Fruit fly (Drosophila melanogaster) whole organism, pupa: ENCODE data around the gene Obp19d.

Source experiments
- CG10348 ChIP-seq: fragments of 200-800 bp; sonication (Bioruptor generic); IDR thresholded peaks from 2 replicates; pipeline ENCODE4 v1.3.6; 2022; ENCODE audit warnings: missing biosample characterization, missing genetic modification characterization
- CG12605 ChIP-seq: fragments of 200-800 bp; sonication (Bioruptor generic); IDR thresholded peaks from 2 replicates; pipeline ENCODE4 v1.3.6; 2022; ENCODE audit warnings: missing biosample characterization, missing genetic modification characterization
- CG13204 ChIP-seq: fragments of 200-800 bp; sonication (Bioruptor generic); optimal IDR thresholded peaks from 2 replicates; lab custom pipeline; 2018; ENCODE audit warnings: missing biosample characterization, mild to moderate bottlenecking, missing genetic modification characterization, moderate library complexity
- CG14655 ChIP-seq: fragments of 200-800 bp; sonication (Bioruptor generic); optimal IDR thresholded peaks from 3 replicates; lab custom pipeline; 2017; ENCODE audit warnings: mild to moderate bottlenecking, missing biosample characterization, missing genetic modification reagents, missing genetic modification characterization
- CG15710 ChIP-seq: fragments of 200-800 bp; sonication (Bioruptor generic); optimal IDR thresholded peaks from 2 replicates; lab custom pipeline; 2018; ENCODE audit warnings: missing biosample characterization, mild to moderate bottlenecking, missing genetic modification characterization, moderate library complexity
- CG17806 ChIP-seq: fragments of 200-800 bp; sonication (Bioruptor generic); optimal IDR thresholded peaks from 2 replicates; lab custom pipeline; 2018; ENCODE audit warnings: missing biosample characterization, mild to moderate bottlenecking, missing genetic modification characterization, moderate library complexity
- CG32121 ChIP-seq: fragments of 200-800 bp; sonication (Bioruptor generic); IDR thresholded peaks from 2 replicates; pipeline ENCODE4 v1.3.6; 2022; ENCODE audit warnings: missing biosample characterization, missing genetic modification characterization
- CG34367 ChIP-seq: fragments of 200-800 bp; sonication (Bioruptor generic); optimal IDR thresholded peaks from 2 replicates; lab custom pipeline; 2018; ENCODE audit warnings: missing biosample characterization, mild to moderate bottlenecking, missing genetic modification characterization
- CG4496 ChIP-seq: fragments of 200-800 bp; sonication (Bioruptor generic); IDR thresholded peaks from 3 replicates; pipeline ENCODE4 v1.3.6; 2022; ENCODE audit warnings: missing biosample characterization, missing genetic modification characterization
- CG8159 ChIP-seq: fragments of 200-800 bp; sonication (Bioruptor generic); optimal IDR thresholded peaks from 3 replicates; lab custom pipeline; 2018; ENCODE audit warnings: missing biosample characterization, mild to moderate bottlenecking, missing genetic modification characterization, moderate library complexity
- CG8301 ChIP-seq: fragments of 200-800 bp; sonication (Bioruptor generic); optimal IDR thresholded peaks from 2 replicates; lab custom pipeline; 2018; ENCODE audit warnings: missing biosample characterization, mild to moderate bottlenecking, missing genetic modification characterization
- CG9948 ChIP-seq: fragments of 200-800 bp; sonication (Bioruptor generic); optimal IDR thresholded peaks from 2 replicates; lab custom pipeline; 2018; ENCODE audit warnings: missing biosample characterization, mild to moderate bottlenecking, missing genetic modification characterization, moderate library complexity
- D1 ChIP-seq: fragments of 200-800 bp; sonication (Bioruptor generic); optimal IDR thresholded peaks from 2 replicates; lab custom pipeline; 2018; ENCODE audit warnings: missing biosample characterization, mild to moderate bottlenecking, missing genetic modification characterization, moderate library complexity
- EcR ChIP-seq: fragments of 200-800 bp; sonication (Bioruptor generic); optimal IDR thresholded peaks from 3 replicates; lab custom pipeline; 2019; ENCODE audit warnings: missing biosample characterization, missing genetic modification characterization, mild to moderate bottlenecking, moderate library complexity, missing genetic modification reagents
- Ets98B ChIP-seq: fragments of 200-800 bp; sonication (Bioruptor generic); IDR thresholded peaks from 2 replicates; pipeline ENCODE4 v1.3.6; 2022; ENCODE audit warnings: missing biosample characterization, missing genetic modification characterization
- Pif1A ChIP-seq: fragments of 200-800 bp; sonication (Bioruptor generic); optimal IDR thresholded peaks from 3 replicates; lab custom pipeline; 2016; ENCODE audit warnings: missing biosample characterization, missing genetic modification characterization
- Pif1B ChIP-seq: fragments of 200-800 bp; sonication (Bioruptor generic); optimal IDR thresholded peaks from 3 replicates; lab custom pipeline; 2016; ENCODE audit warnings: missing biosample characterization, missing genetic modification characterization
- Snoo ChIP-seq: fragments of 200-800 bp; sonication (Bioruptor generic); optimal IDR thresholded peaks from 3 replicates; lab custom pipeline; 2017; ENCODE audit warnings: missing biosample characterization, mild to moderate bottlenecking, missing genetic modification characterization, inconsistent platforms
- fd96Ca ChIP-seq: fragments of 200-800 bp; sonication (Bioruptor generic); IDR thresholded peaks from 3 replicates; pipeline ENCODE4 v1.3.6; 2022; ENCODE audit warnings: missing biosample characterization, missing genetic modification characterization
- gl ChIP-seq: fragments of 200-800 bp; sonication (Bioruptor generic); optimal IDR thresholded peaks from 2 replicates; lab custom pipeline; 2018; ENCODE audit warnings: missing biosample characterization, mild to moderate bottlenecking, missing genetic modification characterization
- rn ChIP-seq: fragments of 200-800 bp; sonication (Bioruptor generic); IDR thresholded peaks from 2 replicates; pipeline ENCODE4 v1.3.6; 2022; ENCODE audit warnings: missing biosample characterization, missing genetic modification characterization

The Obp19d gene

DNA sequence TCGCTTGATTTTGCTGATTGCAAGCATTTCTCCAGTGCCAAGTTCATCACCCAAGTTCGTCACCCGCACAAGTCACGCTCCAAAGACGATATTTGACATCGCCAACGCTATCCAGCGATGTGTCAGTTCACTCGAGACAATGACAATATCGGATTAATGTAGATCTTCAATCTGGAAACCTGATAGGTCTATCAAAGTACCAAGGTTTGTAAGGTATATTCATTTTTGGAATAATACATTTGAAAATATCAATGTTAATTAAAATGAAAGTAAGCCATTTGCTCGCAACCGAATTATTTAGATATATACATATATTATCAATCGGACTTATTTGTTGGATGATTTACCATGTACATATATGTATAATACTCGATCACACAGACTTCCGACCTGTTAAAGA is 549 bp upstream of the Obp19d start, which contains the start of gene Obp19c:
Obp19c (minus strand) TSS at position 101 of the 400 bp plus-strand sequence.
- TF ChIP-seq CG34367 (tag; lab: Kevin White, UChicago) (no peak), CG32121 (GFP tag; lab: Robert Waterston, UW) (no peak), rn (GFP tag; lab: Robert Waterston, UW) (no peak), CG14655 (GFP tag; lab: Kevin White, UChicago) (no peak), Pif1A (no peak), CG12605 (GFP tag; lab: Robert Waterston, UW) (no peak), EcR (no peak), Pif1B (no peak), CG9948 (tag; lab: Kevin White, UChicago) (no peak), Ets98B (GFP tag; lab: Robert Waterston, UW) (no peak), fd96Ca (GFP tag; lab: Robert Waterston, UW) (no peak), CG10348 (no peak), CG13204 (GFP tag; lab: Kevin White, UChicago) (no peak), CG15710 (tag; lab: Kevin White, UChicago) (no peak), gl (tag; lab: Kevin White, UChicago) (no peak), CG8301 (tag; lab: Kevin White, UChicago) (no peak), CG17806 (tag; lab: Kevin White, UChicago) (no peak), Snoo (tag; lab: Kevin White, UChicago) (no peak), D1 (no peak), CG8159 (tag; lab: Kevin White, UChicago) (no peak)
- TF ChIP-seq, all 21 proteins: peak for 0

DNA sequence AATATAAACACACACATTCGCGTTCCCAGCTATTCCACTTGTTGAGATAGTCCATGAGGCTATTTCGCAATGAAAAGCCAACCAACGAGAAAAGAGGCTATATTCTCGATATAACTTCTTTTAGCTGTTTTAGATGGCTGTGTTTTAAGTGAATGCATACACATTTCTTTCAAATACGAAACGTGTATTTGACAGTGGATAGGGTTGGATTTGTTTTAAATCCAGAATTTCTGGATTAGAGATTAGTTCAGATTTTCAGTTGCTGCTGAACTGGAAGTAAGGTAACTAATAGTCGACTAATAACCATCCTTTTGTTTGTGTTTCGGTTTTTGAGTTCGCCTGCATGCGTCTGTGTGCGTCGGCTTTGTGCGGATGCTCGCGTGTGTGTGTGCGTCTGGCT is 3.7 kb downstream of the Obp19d start:
- no peak for TF ChIP-seq CG10348
- no peak for TF ChIP-seq CG14655 (GFP tag; lab: Kevin White, UChicago)
- TF ChIP-seq CG32121 (GFP tag; lab: Robert Waterston, UW): no peak
- TF ChIP-seq Pif1A: no peak
- TF ChIP-seq CG4496: no peak
- no peak for TF ChIP-seq D1
- TF ChIP-seq fd96Ca (GFP tag; lab: Robert Waterston, UW): no peak
- no peak for TF ChIP-seq EcR
- no peak for TF ChIP-seq CG34367 (tag; lab: Kevin White, UChicago)
- no peak for TF ChIP-seq CG12605 (GFP tag; lab: Robert Waterston, UW)
- no peak for TF ChIP-seq Pif1B
- no peak for TF ChIP-seq CG15710 (tag; lab: Kevin White, UChicago)
- TF ChIP-seq CG8159 (tag; lab: Kevin White, UChicago): no peak
- TF ChIP-seq CG17806 (tag; lab: Kevin White, UChicago): no peak
- no peak for TF ChIP-seq gl (tag; lab: Kevin White, UChicago)
- TF ChIP-seq CG9948 (tag; lab: Kevin White, UChicago): no peak
- TF ChIP-seq Ets98B (GFP tag; lab: Robert Waterston, UW): no peak
- TF ChIP-seq rn (GFP tag; lab: Robert Waterston, UW): no peak
- TF ChIP-seq Snoo (tag; lab: Kevin White, UChicago): no peak

DNA sequence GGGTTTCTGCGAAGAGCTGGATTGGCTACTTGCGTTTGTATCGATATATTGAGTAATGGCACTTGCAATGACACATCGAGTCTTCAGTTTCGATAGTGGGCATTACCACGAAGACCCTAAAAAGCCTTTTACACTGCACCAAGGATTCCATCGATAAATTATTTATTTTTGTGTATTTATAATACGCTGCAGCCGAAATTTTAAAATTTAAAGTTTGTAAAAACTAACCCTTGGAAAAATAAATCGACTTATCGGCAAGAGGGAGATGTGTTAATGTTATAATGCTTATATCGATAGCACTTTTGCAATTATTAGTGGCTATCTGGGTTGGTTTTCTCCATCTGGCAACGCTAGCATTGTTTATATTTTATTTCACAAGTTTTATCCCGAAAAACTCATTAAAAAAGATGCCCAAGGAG is 4.3 kb downstream of the Obp19d start, which contains the start of the genes Pp4-19C and cactin:
Pp4-19C (minus strand) TSS at position 256 of the 419 bp plus-strand sequence.
cactin (plus strand) TSS at position 323 of the 419 bp plus-strand sequence.
- TF ChIP-seq Ets98B (GFP tag; lab: Robert Waterston, UW) (peak; percentile 17; the same call in 1 of the 2 replicates), CG15710 (tag; lab: Kevin White, UChicago) (peak; percentile 10), Snoo (tag; lab: Kevin White, UChicago) (no peak), CG4496 (0 out of 3 replicates have a peak, but pooled peaks have one; percentile 44)

DNA sequence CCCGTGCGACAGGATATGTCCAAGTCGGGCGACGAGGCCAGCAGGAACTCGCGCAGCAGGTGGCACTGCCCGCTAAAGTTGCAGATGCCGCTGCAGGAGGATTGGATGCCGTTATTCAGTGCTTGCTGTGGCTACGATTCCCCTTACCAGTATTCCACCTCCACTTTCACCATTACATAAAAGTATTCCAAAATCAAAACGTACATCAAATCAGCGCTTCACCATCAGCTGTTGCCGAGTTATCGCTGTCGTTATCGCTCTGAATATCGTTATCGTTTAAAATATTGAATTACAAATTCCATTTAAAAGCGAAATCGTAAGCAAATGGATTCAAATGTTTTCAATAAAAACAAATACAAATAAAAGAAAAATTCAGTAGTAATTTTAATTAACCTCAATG is 7.4 kb downstream of the Obp19d start, which contains the start of gene CG15456:
CG15456 (minus strand) TSS at position 225 of the 400 bp plus-strand sequence.
- TF ChIP-seq Pif1B: no peak
- no peak for TF ChIP-seq CG12605 (GFP tag; lab: Robert Waterston, UW)
- no peak for TF ChIP-seq fd96Ca (GFP tag; lab: Robert Waterston, UW)

dm6 chrX:20429482-20430204 is 10.2 kb downstream of the Obp19d start, which contains the start of the genes CG11710 and mal:
Gene CG11710, minus strand, starts transcription at chrX:20429673.
Gene mal, plus strand, starts transcription at chrX:20429675.
- peak; percentile 70 for TF ChIP-seq CG4496
- TF ChIP-seq CG32121 (GFP tag; lab: Robert Waterston, UW): peak; percentile 79
- peak; percentile 72 for TF ChIP-seq fd96Ca (GFP tag; lab: Robert Waterston, UW)
- peak; percentile 83 for TF ChIP-seq CG8301 (tag; lab: Kevin White, UChicago)
- peak; percentile 62 for TF ChIP-seq CG9948 (tag; lab: Kevin White, UChicago)
- peak; percentile 60 for TF ChIP-seq Ets98B (GFP tag; lab: Robert Waterston, UW)
- peak; percentile 48 for TF ChIP-seq CG34367 (tag; lab: Kevin White, UChicago)
- no peak for TF ChIP-seq CG14655 (GFP tag; lab: Kevin White, UChicago)
- peak; percentile 85 for TF ChIP-seq Pif1B
- TF ChIP-seq rn (GFP tag; lab: Robert Waterston, UW): no peak
- no peak for TF ChIP-seq CG13204 (GFP tag; lab: Kevin White, UChicago)
- TF ChIP-seq CG17806 (tag; lab: Kevin White, UChicago): peak; percentile 76
- peak; percentile 71 for TF ChIP-seq Snoo (tag; lab: Kevin White, UChicago)
- no peak for TF ChIP-seq Pif1A
- TF ChIP-seq D1: no peak
- no peak for TF ChIP-seq EcR
- TF ChIP-seq CG15710 (tag; lab: Kevin White, UChicago): peak; percentile 75
- 0 out of 2 replicates have a peak, but pooled peaks have one; percentile 22 for TF ChIP-seq CG10348
- no peak for TF ChIP-seq CG12605 (GFP tag; lab: Robert Waterston, UW)
- TF ChIP-seq gl (tag; lab: Kevin White, UChicago): peak; percentile 69
- TF ChIP-seq CG8159 (tag; lab: Kevin White, UChicago): peak; percentile 88
